Worm (Caenorhabditis elegans) whole organism, L1 larva: Measurements from ENCODE around the gene ech-3.

Source experiments
- aha-1 ChIP-seq: fragments of 150-350 bp; optimal IDR thresholded peaks from 2 replicates; lab custom pipeline; 2014; ENCODE audit warnings: missing biosample characterization, missing genetic modification characterization
- ceh-82 ChIP-seq, 3 experiments: fragments of 150-350 bp in 1 of 3; sonication (generic microtip) in 2 of 3; optimal IDR thresholded peaks; 2 replicates each; lab custom pipeline; 2014 to 2017; ENCODE audit warnings: missing biosample characterization in 3 of 3, missing genetic modification characterization in 3 of 3
- dsc-1 ChIP-seq: sonication (generic microtip); optimal IDR thresholded peaks from 2 replicates; lab custom pipeline; 2016; ENCODE audit warnings: mild to moderate bottlenecking, missing genetic modification characterization, missing compliant biosample characterization
- egl-13 ChIP-seq: sonication (generic microtip); optimal IDR thresholded peaks from 2 replicates; lab custom pipeline; 2016; ENCODE audit warnings: missing genotype, missing genetic modification reagents, missing genetic modification characterization, missing compliant biosample characterization
- jun-1 ChIP-seq: fragments of 150-350 bp; optimal IDR thresholded peaks from 2 replicates; lab custom pipeline; 2014; ENCODE audit warnings: missing biosample characterization, missing genetic modification reagents, missing genetic modification characterization
- lin-13 ChIP-seq: fragments of 150-350 bp; optimal IDR thresholded peaks from 2 replicates; lab custom pipeline; 2014; ENCODE audit warnings: missing biosample characterization, missing genetic modification reagents, missing genetic modification characterization
- nhr-28 ChIP-seq: fragments of 150-350 bp; optimal IDR thresholded peaks from 2 replicates; lab custom pipeline; 2014; ENCODE audit warnings: missing biosample characterization, missing genetic modification characterization
- nhr-90 ChIP-seq: sonication (generic microtip); optimal IDR thresholded peaks from 2 replicates; lab custom pipeline; 2016; ENCODE audit warnings: mild to moderate bottlenecking, missing genetic modification characterization, missing compliant biosample characterization; ENCODE audit not compliant: poor library complexity
- sox-4 ChIP-seq: sonication (generic microtip); optimal IDR thresholded peaks from 2 replicates; lab custom pipeline; 2016; ENCODE audit warnings: missing genetic modification characterization, missing compliant biosample characterization
- unc-62 ChIP-seq: fragments of 150-350 bp; optimal IDR thresholded peaks from 2 replicates; lab custom pipeline; 2014; ENCODE audit warnings: missing biosample characterization, missing genetic modification reagents, missing genetic modification characterization
- vab-15 ChIP-seq: sonication (generic microtip); optimal IDR thresholded peaks from 2 replicates; lab custom pipeline; 2017; ENCODE audit warnings: missing genotype, mild to moderate bottlenecking, missing genetic modification characterization, missing compliant biosample characterization

DNA sequence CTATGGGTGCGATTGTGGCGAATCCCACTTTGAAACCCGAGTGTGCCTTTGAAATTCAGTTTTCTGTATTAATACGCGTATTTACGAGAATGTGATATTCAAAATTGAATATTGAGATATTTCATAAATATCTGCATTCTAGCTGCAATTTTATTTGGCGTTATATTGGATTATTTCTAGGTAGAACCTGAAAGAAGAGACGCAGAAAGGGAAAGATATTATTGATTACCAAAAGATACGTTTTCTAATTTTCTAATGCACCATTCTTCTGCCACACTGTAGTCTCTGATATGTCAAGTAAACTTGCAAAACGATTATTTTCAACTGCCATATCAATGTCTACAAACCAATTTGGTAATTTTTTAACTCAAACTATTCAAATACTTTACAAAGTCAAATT lies at the start of gene ech-3:
- no peak for TF ChIP-seq dsc-1 (tag; lab: Kevin White, UChicago)
- TF ChIP-seq vab-15: no peak
- no peak for TF ChIP-seq sox-4 (tag; lab: Kevin White, UChicago)
- no peak for TF ChIP-seq lin-13 (GFP tag; lab: Kevin White, UChicago)
- no peak for TF ChIP-seq aha-1 (tag; lab: Kevin White, UChicago)
- no peak for TF ChIP-seq unc-62 (GFP tag; lab: Kevin White, UChicago)
- no peak for TF ChIP-seq ceh-82 (tag; optimal IDR thresholded peaks at IDR 0.05; lab: Kevin White, UChicago)
- no peak for TF ChIP-seq jun-1 (tag; lab: Kevin White, UChicago)
- no peak for TF ChIP-seq nhr-28 (tag; lab: Kevin White, UChicago)
- TF ChIP-seq egl-13 (tag; lab: Kevin White, UChicago): no peak
- TF ChIP-seq nhr-90: no peak
